Fruit fly (Drosophila melanogaster): Measurements from ENCODE around the gene sov.

The sov gene

dm6 chrX:6795987-6796691 is 40.0 kb downstream of the sov start (continued):
- TF ChIP-seq sens-2 (GFP tag; IDR thresholded peaks at IDR 0.05) (no peak), Atf-2 (GFP tag; optimal IDR thresholded peaks at IDR 0.05) (no peak), grau (tag; optimal IDR thresholded peaks at IDR 0.05) (peak; percentile 13), ato (GFP tag; IDR thresholded peaks at IDR 0.05; ENCODE audit: partially characterized antibody) (no peak), CG1603 (tag; optimal IDR thresholded peaks at IDR 0.05) (peak; percentile 7), CG11093 (GFP tag; IDR thresholded peaks at IDR 0.05) (no peak), crp (GFP tag; optimal IDR thresholded peaks at IDR 0.05) (no peak), Eip74EF (GFP tag; optimal IDR thresholded peaks at IDR 0.05) (peak in 1 of 2 experiments; percentile 39), al (GFP tag; IDR thresholded peaks at IDR 0.05) (no peak), unc-4 (GFP tag; IDR thresholded peaks at IDR 0.05; ENCODE audit: partially characterized antibody) (no peak), CG17361 (GFP tag; IDR thresholded peaks at IDR 0.05) (peak; percentile 62; the same call in 1 of the 3 replicates), unpg (GFP tag; optimal IDR thresholded peaks at IDR 0.05) (peak; percentile 19), BtbVII (GFP tag; optimal IDR thresholded peaks at IDR 0.05) (no peak), CG6854 (GFP tag; optimal IDR thresholded peaks at IDR 0.05) (no peak), Abd-B (GFP tag; optimal IDR thresholded peaks at IDR 0.05) (peak; percentile 55), B-H1 (GFP tag; IDR thresholded peaks at IDR 0.05) (no peak), Hr51 (GFP tag; optimal IDR thresholded peaks at IDR 0.05) (peak in 1 of 2 experiments; percentile 39), CG9609 (GFP tag; optimal IDR thresholded peaks at IDR 0.05) (peak; percentile 25), CG6683 (GFP tag; optimal IDR thresholded peaks at IDR 0.05) (no peak), klu (GFP tag; IDR thresholded peaks at IDR 0.05) (no peak), CG8290 (GFP tag; optimal IDR thresholded peaks at IDR 0.05) (no peak), CG8290 (tag; optimal IDR thresholded peaks at IDR 0.05) (no peak), wdn (GFP tag; IDR thresholded peaks at IDR 0.05) (no peak), Poxn (GFP tag; IDR thresholded peaks at IDR 0.05) (no peak), CoRest (tag; optimal IDR thresholded peaks at IDR 0.05) (peak; percentile 43), kni (GFP tag; optimal IDR thresholded peaks at IDR 0.05) (peak; percentile 3), trh (GFP tag; optimal IDR thresholded peaks at IDR 0.05) (no peak), CG10209 (GFP tag; optimal IDR thresholded peaks at IDR 0.05) (no peak), CG1792 (GFP tag; optimal IDR thresholded peaks at IDR 0.05) (no peak), CG18619 (GFP tag; optimal IDR thresholded peaks at IDR 0.05) (peak; percentile 19), otp (GFP tag; IDR thresholded peaks at IDR 0.05) (no peak), wek (GFP tag; optimal IDR thresholded peaks at IDR 0.05) (no peak), CG31365 (tag; optimal IDR thresholded peaks at IDR 0.05) (no peak), bowl (GFP tag; IDR thresholded peaks at IDR 0.05) (no peak), Max (GFP tag; optimal IDR thresholded peaks at IDR 0.05) (no peak), CG2202 (tag; optimal IDR thresholded peaks at IDR 0.05) (no peak), CG14014 (GFP tag; IDR thresholded peaks at IDR 0.05) (0 out of 2 replicates have a peak, but pooled peaks have one; percentile 37), amos (GFP tag; IDR thresholded peaks at IDR 0.05; ENCODE audit: partially characterized antibody) (no peak), CG10267 (tag; optimal IDR thresholded peaks at IDR 0.05) (no peak), gfzf (GFP tag; optimal IDR thresholded peaks at IDR 0.05) (no peak), cato (GFP tag; optimal IDR thresholded peaks at IDR 0.05; ENCODE audit: borderline replicate concordance) (no peak), CG12659 (GFP tag; optimal IDR thresholded peaks at IDR 0.05) (no peak), Bteb2 (GFP tag; optimal IDR thresholded peaks at IDR 0.05) (no peak), CTCF (GFP tag; optimal IDR thresholded peaks at IDR 0.05) (no peak), CG9876 (GFP tag; optimal IDR thresholded peaks at IDR 0.05) (no peak), CG12391 (tag; optimal IDR thresholded peaks at IDR 0.05) (peak; percentile 13), Hey (tag; optimal IDR thresholded peaks at IDR 0.05) (no peak), Sox102F (GFP tag; optimal IDR thresholded peaks at IDR 0.05) (peak; percentile 52), D19B (GFP tag; optimal IDR thresholded peaks at IDR 0.05) (peak; percentile 11), Lim3 (GFP tag; IDR thresholded peaks at IDR 0.05) (no peak)
